Fruit fly (Drosophila melanogaster) S2 (cell line): Measurements from ENCODE around the gene AP-1-2beta.
A peak's percentile ranks its signal among the peaks of the same experiment; 100 is the strongest.

Experiments
- CG8478 ChIP-seq: fragments of >200 bp; optimal IDR thresholded peaks from 2 replicates; lab custom pipeline; 2018
- CTCF ChIP-seq, 2 experiments: fragments of >200 bp; optimal IDR thresholded peaks; 2 replicates each; lab custom pipeline; 2018

Gene AP-1-2beta

dm6 chrX:19730844-19731243, at the start of gene AP-1-2beta:
AP-1-2beta (plus strand) TSS chrX:19731004.
- TF ChIP-seq CTCF (optimal IDR thresholded peaks at IDR 0.05; lab: Kevin White, UChicago) (no peak), CG8478 (no peak)

- TF ChIP-seq CG8478 = no peak
- TF ChIP-seq CTCF (optimal IDR thresholded peaks at IDR 0.05; lab: Kevin White, UChicago) = peak; percentile 64 to 83
These were observed 47.5 kb upstream of the AP-1-2beta start, which contains the start of the genes dome and Ubqn for dm6 chrX:19683040-19683875. dome (minus strand) TSS chrX:19683518. Ubqn (plus strand) TSS chrX:19683808.

- no peak for TF ChIP-seq CG8478
- no peak for TF ChIP-seq CTCF (optimal IDR thresholded peaks at IDR 0.05; lab: Kevin White, UChicago)
These were observed 46.8 kb upstream of the AP-1-2beta start for dm6 chrX:19684048-19684447.

dm6 chrX:19688848-19689247, 42.0 kb upstream of the AP-1-2beta start, which contains the start of gene CG14227:
CG14227 (minus strand) TSS chrX:19688948.
- no peak for TF ChIP-seq CTCF (optimal IDR thresholded peaks at IDR 0.05; lab: Kevin White, UChicago)
- no peak for TF ChIP-seq CG8478

dm6 chrX:19690050-19690449, 40.8 kb upstream of the AP-1-2beta start:
- TF ChIP-seq CTCF (optimal IDR thresholded peaks at IDR 0.05; lab: Kevin White, UChicago) (no peak), CG8478 (no peak)

- TF ChIP-seq CG8478 (no peak), CTCF (optimal IDR thresholded peaks at IDR 0.05; lab: Kevin White, UChicago) (no peak)
These were observed 37.7 kb upstream of the AP-1-2beta start, which contains the start of gene Mer for dm6 chrX:19692951-19693698. Mer (minus strand) TSS chrX:19693500.

dm6 chrX:19694792-19695558, 35.8 kb upstream of the AP-1-2beta start, which contains the start of gene CG14229:
CG14229 (minus strand) TSS chrX:19695250.
- TF ChIP-seq CG8478 = no peak

- TF ChIP-seq CTCF (optimal IDR thresholded peaks at IDR 0.05; lab: Kevin White, UChicago) (peak in 1 of 2 experiments; percentile 12), CG8478 (no peak)
These were observed 34.0 kb upstream of the AP-1-2beta start, which contains the start of gene Cdc42 for dm6 chrX:19696845-19697244. Cdc42 (plus strand) TSS chrX:19697091.

dm6 chrX:19697255-19697877, 33.4 kb upstream of the AP-1-2beta start:
- TF ChIP-seq CG8478 (no peak), CTCF (optimal IDR thresholded peaks at IDR 0.05; lab: Kevin White, UChicago) (no peak)

dm6 chrX:19701611-19702010, 29.2 kb upstream of the AP-1-2beta start, which contains the start of gene Tcs4:
Tcs4 (minus strand) TSS chrX:19701755.
- TF ChIP-seq CTCF (optimal IDR thresholded peaks at IDR 0.05; lab: Kevin White, UChicago) = no peak
- TF ChIP-seq CG8478 = no peak

dm6 chrX:19704083-19704482, 26.7 kb upstream of the AP-1-2beta start, which contains the start of the genes CG14230 and CG14232:
CG14230 (plus strand) TSS chrX:19704176.
CG14232 (minus strand) TSS chrX:19704259.
- no peak for TF ChIP-seq CG8478

dm6 chrX:19711936-19712335, 18.9 kb upstream of the AP-1-2beta start:
- no peak for TF ChIP-seq CG8478
- TF ChIP-seq CTCF (optimal IDR thresholded peaks at IDR 0.05; lab: Kevin White, UChicago) = no peak

dm6 chrX:19712898-19713627, 17.7 kb upstream of the AP-1-2beta start, which contains the start of gene meso18E:
meso18E (minus strand) TSS chrX:19713045.
- TF ChIP-seq CTCF (optimal IDR thresholded peaks at IDR 0.05; lab: Kevin White, UChicago) = no peak
- no peak for TF ChIP-seq CG8478

- TF ChIP-seq CTCF (optimal IDR thresholded peaks at IDR 0.05; lab: Kevin White, UChicago) (no peak), CG8478 (no peak)
These were observed 16.0 kb upstream of the AP-1-2beta start for dm6 chrX:19714816-19715215.
